Fruit fly (Drosophila melanogaster): ENCODE measurements around the gene Nna1.

The Nna1 gene

DNA sequence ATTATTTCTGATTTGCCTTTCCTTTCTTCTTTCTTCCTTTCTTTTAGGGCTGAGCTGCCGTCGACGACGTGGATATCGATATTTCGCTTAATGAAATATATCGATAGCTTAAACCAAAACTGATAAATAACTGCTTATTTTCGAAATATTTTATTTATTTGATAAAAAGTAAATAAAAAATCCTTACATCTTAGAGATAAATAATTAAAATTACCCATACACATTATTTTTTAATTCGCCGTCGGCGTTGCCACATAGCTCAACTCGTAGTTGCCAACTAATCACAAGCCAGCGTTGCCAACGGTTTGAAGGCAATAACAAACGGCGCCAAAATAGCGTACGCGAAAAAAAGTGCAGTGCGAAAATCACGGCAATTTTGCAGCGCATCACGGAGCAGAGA, 29.8 kb downstream of the Nna1 start, which contains the start of the genes Mrgn1 and mus101 (continued):
- TF ChIP-seq oc (tag; optimal IDR thresholded peaks at IDR 0.05) (no peak), fru (optimal IDR thresholded peaks at IDR 0.05) (no peak), CoRest (tag; optimal IDR thresholded peaks at IDR 0.05) (no peak), vnd (GFP tag; IDR thresholded peaks at IDR 0.05; ENCODE audit: partially characterized antibody) (peak; percentile 66), HLH4C (GFP tag; IDR thresholded peaks at IDR 0.05; ENCODE audit: partially characterized antibody) (peak; percentile 77), CG10462 (GFP tag; optimal IDR thresholded peaks at IDR 0.05) (no peak), kay (GFP tag; optimal IDR thresholded peaks at IDR 0.05) (no peak), PHDP (tag; optimal IDR thresholded peaks at IDR 0.05) (no peak), phol (tag; optimal IDR thresholded peaks at IDR 0.05) (peak; percentile 38), CG2116 (GFP tag; optimal IDR thresholded peaks at IDR 0.05) (peak; percentile 79), Dref (GFP tag; IDR thresholded peaks at IDR 0.05) (peak; percentile 72), Bgb (GFP tag; IDR thresholded peaks at IDR 0.05; ENCODE audit: partially characterized antibody) (peak; percentile 70), her (GFP tag; optimal IDR thresholded peaks at IDR 0.05) (no peak), CG10267 (tag; optimal IDR thresholded peaks at IDR 0.05) (peak; percentile 52), ac (GFP tag; optimal IDR thresholded peaks at IDR 0.05) (no peak), Neu2 (GFP tag; optimal IDR thresholded peaks at IDR 0.05; ENCODE audit: borderline replicate concordance) (no peak), amos (GFP tag; IDR thresholded peaks at IDR 0.05; ENCODE audit: partially characterized antibody) (peak; percentile 66), Meics (GFP tag; optimal IDR thresholded peaks at IDR 0.05) (no peak), Sry-δ (GFP tag; optimal IDR thresholded peaks at IDR 0.05) (peak; percentile 83), ato (GFP tag; IDR thresholded peaks at IDR 0.05; ENCODE audit: partially characterized antibody) (0 out of 2 replicates have a peak, but pooled peaks have one; percentile 30), sisA (GFP tag; IDR thresholded peaks at IDR 0.05) (no peak), YL-1 (GFP tag; optimal IDR thresholded peaks at IDR 0.05) (peak; percentile 48), pzg (GFP tag; optimal IDR thresholded peaks at IDR 0.05) (peak; percentile 76), CG10979 (tag; optimal IDR thresholded peaks at IDR 0.05) (no peak), Scr (GFP tag; IDR thresholded peaks at IDR 0.05; ENCODE audit: partially characterized antibody) (peak; percentile 85), ro (GFP tag; IDR thresholded peaks at IDR 0.05) (no peak), CG2889 (GFP tag; IDR thresholded peaks at IDR 0.05) (no peak), CG9797 (GFP tag; optimal IDR thresholded peaks at IDR 0.05) (peak; percentile 46), CG2199 (GFP tag; IDR thresholded peaks at IDR 0.05) (no peak), CG8388 (GFP tag; optimal IDR thresholded peaks at IDR 0.05) (no peak), klu (GFP tag; IDR thresholded peaks at IDR 0.05) (no peak), cg (GFP tag; optimal IDR thresholded peaks at IDR 0.05) (peak; percentile 30), CG10321 (GFP tag; IDR thresholded peaks at IDR 0.05) (no peak), BEAF-32 (GFP tag; optimal IDR thresholded peaks at IDR 0.05) (peak; percentile 85), CG16815 (GFP tag; optimal IDR thresholded peaks at IDR 0.05) (no peak), stwl (tag; optimal IDR thresholded peaks at IDR 0.05) (peak; percentile 56), HmgZ (tag; optimal IDR thresholded peaks at IDR 0.05) (peak; percentile 26), dpn (GFP tag; optimal IDR thresholded peaks at IDR 0.05) (no peak), CG32532 (GFP tag; IDR thresholded peaks at IDR 0.05) (no peak), zen (tag; optimal IDR thresholded peaks at IDR 0.05) (peak; percentile 10), jumu (GFP tag; optimal IDR thresholded peaks at IDR 0.05) (no peak), CG8924 (tag; optimal IDR thresholded peaks at IDR 0.05) (peak; percentile 29), CTCF (GFP tag; optimal IDR thresholded peaks at IDR 0.05) (peak; percentile 27), CG13287 (GFP tag; IDR thresholded peaks at IDR 0.05; ENCODE audit: partially characterized antibody) (peak; percentile 90)
